Fruit fly (Drosophila melanogaster): ENCODE data around the gene eIF2D.

Gene eIF2D

DNA sequence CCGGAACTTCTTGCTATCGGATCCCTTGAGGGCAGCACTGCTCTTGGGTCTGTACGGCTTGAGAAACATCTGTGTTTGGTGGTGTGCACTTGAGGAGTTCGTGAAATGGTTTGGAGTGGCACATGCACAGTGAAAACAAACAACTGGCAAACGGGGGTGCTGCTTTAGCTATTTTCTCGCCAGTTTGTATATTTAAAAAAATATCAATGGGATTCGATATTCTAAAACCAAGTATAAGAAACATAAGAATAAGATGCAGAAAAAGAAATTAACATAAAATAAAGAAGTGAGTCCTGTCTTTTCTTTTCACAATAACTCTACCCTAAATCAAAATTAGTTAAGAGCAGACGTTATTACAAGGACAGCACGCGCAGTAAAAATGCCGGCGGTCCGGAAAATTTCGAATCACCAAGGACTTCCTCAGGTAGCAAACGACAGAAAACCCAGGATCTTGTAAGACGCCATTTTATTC is at the start of gene eIF2D (continued):
- peak; percentile 36 for TF ChIP-seq CG12155 (GFP tag; optimal IDR thresholded peaks at IDR 0.05)
- TF ChIP-seq Meics (GFP tag; optimal IDR thresholded peaks at IDR 0.05), result peak; percentile 72
- 0 out of 3 replicates have a peak, but pooled peaks have one; percentile 9 for TF ChIP-seq gce (GFP tag; IDR thresholded peaks at IDR 0.05)
- TF ChIP-seq az2 (GFP tag; optimal IDR thresholded peaks at IDR 0.05), result peak; percentile 47
- 0 out of 2 replicates have a peak, but pooled peaks have one; percentile 14 for TF ChIP-seq CG16779 (GFP tag; IDR thresholded peaks at IDR 0.05)
- TF ChIP-seq Aef1 (GFP tag; IDR thresholded peaks at IDR 0.05), result peak; percentile 34; the same call in 1 of the 3 replicates
- peak; percentile 57 for TF ChIP-seq CG10147 (GFP tag; optimal IDR thresholded peaks at IDR 0.05)
- TF ChIP-seq CG6689 (GFP tag; IDR thresholded peaks at IDR 0.05), result peak; percentile 71
- peak; percentile 62 for TF ChIP-seq ttk (GFP tag; IDR thresholded peaks at IDR 0.05)
- peak; percentile 36 for TF ChIP-seq CG10543 (GFP tag; optimal IDR thresholded peaks at IDR 0.05)
- TF ChIP-seq nmo (GFP tag; optimal IDR thresholded peaks at IDR 0.05), result peak; percentile 69
- no peak for TF ChIP-seq Gsc (GFP tag; IDR thresholded peaks at IDR 0.05)
- peak; percentile 75 for TF ChIP-seq CG18599 (GFP tag; optimal IDR thresholded peaks at IDR 0.05)
- TF ChIP-seq CG13287 (GFP tag; IDR thresholded peaks at IDR 0.05; ENCODE audit: partially characterized antibody), result peak; percentile 39; the same call in 1 of the 2 replicates
- peak; percentile 66 for TF ChIP-seq CG15696 (tag; optimal IDR thresholded peaks at IDR 0.05)
- TF ChIP-seq Chrac-16 (GFP tag; optimal IDR thresholded peaks at IDR 0.05), result peak; percentile 50
- peak; percentile 67 for TF ChIP-seq CG8924 (tag; optimal IDR thresholded peaks at IDR 0.05)
- peak; percentile 33 for TF ChIP-seq dm (GFP tag; optimal IDR thresholded peaks at IDR 0.05)
- TF ChIP-seq lab (GFP tag; optimal IDR thresholded peaks at IDR 0.05), result peak; percentile 77
- TF ChIP-seq Awh (GFP tag; IDR thresholded peaks at IDR 0.05), result peak; percentile 47; the same call in 1 of the 2 replicates
- TF ChIP-seq CG4404 (GFP tag; IDR thresholded peaks at IDR 0.05), result 0 out of 2 replicates have a peak, but pooled peaks have one; percentile 23
- TF ChIP-seq grau (tag; optimal IDR thresholded peaks at IDR 0.05), result peak; percentile 69
- TF ChIP-seq CG9727 (GFP tag; optimal IDR thresholded peaks at IDR 0.05), result peak; percentile 54
- no peak for TF ChIP-seq sr (GFP tag; IDR thresholded peaks at IDR 0.05)
- TF ChIP-seq HLH54F (GFP tag; optimal IDR thresholded peaks at IDR 0.05), result no peak
- TF ChIP-seq prd (optimal IDR thresholded peaks at IDR 0.05), result no peak
- peak; percentile 58 for TF ChIP-seq prd (GFP tag; IDR thresholded peaks at IDR 0.05)
- TF ChIP-seq ac (GFP tag; optimal IDR thresholded peaks at IDR 0.05), result peak; percentile 24
- TF ChIP-seq Mrtf (GFP tag; IDR thresholded peaks at IDR 0.05), result peak; percentile 61; the same call in 1 of the 3 replicates
- peak; percentile 53 for TF ChIP-seq BtbVII (GFP tag; optimal IDR thresholded peaks at IDR 0.05)
- peak; percentile 70; the same call in 1 of the 2 replicates for TF ChIP-seq ara (GFP tag; IDR thresholded peaks at IDR 0.05)
- no peak for TF ChIP-seq CG4854 (GFP tag; optimal IDR thresholded peaks at IDR 0.05)
- TF ChIP-seq vnd (GFP tag; IDR thresholded peaks at IDR 0.05; ENCODE audit: partially characterized antibody), result no peak
- TF ChIP-seq slbo (GFP tag; IDR thresholded peaks at IDR 0.05), result peak; percentile 63
- TF ChIP-seq Myb (GFP tag; optimal IDR thresholded peaks at IDR 0.05), result peak; percentile 44
- peak; percentile 68 for TF ChIP-seq caup (GFP tag; optimal IDR thresholded peaks at IDR 0.05; ENCODE audit: severe bottlenecking)
- TF ChIP-seq pzg (GFP tag; optimal IDR thresholded peaks at IDR 0.05), result peak; percentile 30
- TF ChIP-seq chinmo (GFP tag; IDR thresholded peaks at IDR 0.05; ENCODE audit: partially characterized antibody), result no peak
- no peak for TF ChIP-seq hb (GFP tag; IDR thresholded peaks at IDR 0.05; ENCODE audit: partially characterized antibody)
- TF ChIP-seq CG16863 (GFP tag; optimal IDR thresholded peaks at IDR 0.05), result peak; percentile 50
- TF ChIP-seq CG10979 (tag; optimal IDR thresholded peaks at IDR 0.05), result peak; percentile 66
- peak; percentile 58 for TF ChIP-seq Max (GFP tag; optimal IDR thresholded peaks at IDR 0.05)
- no peak for TF ChIP-seq Deaf1 (tag; optimal IDR thresholded peaks at IDR 0.05)
- TF ChIP-seq CG4617 (GFP tag; optimal IDR thresholded peaks at IDR 0.05; ENCODE audit: borderline replicate concordance), result peak; percentile 47
- TF ChIP-seq amos (GFP tag; IDR thresholded peaks at IDR 0.05; ENCODE audit: partially characterized antibody), result no peak
- TF ChIP-seq sqz (GFP tag; optimal IDR thresholded peaks at IDR 0.05), result no peak
- TF ChIP-seq Bgb (GFP tag; IDR thresholded peaks at IDR 0.05; ENCODE audit: partially characterized antibody), result no peak
- TF ChIP-seq CG32532 (GFP tag; IDR thresholded peaks at IDR 0.05), result peak; percentile 68
- TF ChIP-seq Xbp1 (GFP tag; optimal IDR thresholded peaks at IDR 0.05), result peak; percentile 46

Data from whole organism, embryonic.